Worm (Caenorhabditis elegans) whole organism, L1 larva: ENCODE results near the gene rabr-4.

Source experiments
- ama-1 ChIP-seq: fragments of 150-350 bp; optimal IDR thresholded peaks from 2 replicates; lab custom pipeline; 2014
- ceh-82 ChIP-seq, 3 experiments: fragments of 150-350 bp in 1 of 3; sonication (generic microtip) in 2 of 3; optimal IDR thresholded peaks; 2 replicates each; lab custom pipeline; 2014 to 2017; ENCODE audit warnings: missing biosample characterization in 3 of 3, missing genetic modification characterization in 3 of 3
- mep-1 ChIP-seq: fragments of 150-350 bp; optimal IDR thresholded peaks from 2 replicates; lab custom pipeline; 2014; ENCODE audit warnings: missing biosample characterization, missing genetic modification characterization
- nhr-76 ChIP-seq: sonication (generic microtip); optimal IDR thresholded peaks from 2 replicates; lab custom pipeline; 2017; ENCODE audit warnings: missing biosample characterization, missing genetic modification characterization
- skn-1 ChIP-seq: fragments of 150-350 bp; optimal IDR thresholded peaks from 2 replicates; lab custom pipeline; 2014; ENCODE audit warnings: missing biosample characterization, missing genetic modification characterization

DNA sequence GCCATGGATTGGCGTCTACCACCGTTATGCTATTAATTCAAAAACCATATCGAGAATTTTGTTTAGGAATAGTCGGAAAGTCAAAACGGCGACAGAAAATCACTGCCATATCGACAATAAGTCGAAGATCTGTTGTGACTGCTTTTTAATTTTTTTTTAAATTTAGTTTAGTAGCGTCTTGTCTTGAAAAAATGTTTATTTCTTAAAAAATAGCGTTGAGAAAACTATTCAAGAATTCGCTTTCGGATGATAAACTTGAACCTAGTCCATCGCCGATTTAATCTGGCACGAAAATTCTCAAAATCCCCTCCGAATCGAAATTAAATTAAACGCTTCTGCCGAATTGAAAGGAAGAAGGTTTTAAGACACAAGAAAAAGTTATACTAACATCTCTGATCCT is 2.6 kb upstream of the rabr-4 start, which contains the start of gene srh-279:
- no peak for TF ChIP-seq ama-1
- TF ChIP-seq ceh-82 (tag; optimal IDR thresholded peaks at IDR 0.05; lab: Kevin White, UChicago): no peak
- no peak for TF ChIP-seq mep-1 (tag; lab: Kevin White, UChicago)
- no peak for TF ChIP-seq skn-1
- TF ChIP-seq nhr-76 (tag; lab: Kevin White, UChicago): no peak
